Worm (Caenorhabditis elegans): Measurements from ENCODE around the gene K02D10.3.

- TF ChIP-seq fkh-10 (GFP tag; optimal IDR thresholded peaks at IDR 0.05), result no peak
- TF ChIP-seq nhr-12 (tag; optimal IDR thresholded peaks at IDR 0.05), result no peak
- no peak for TF ChIP-seq nhr-237 (tag; optimal IDR thresholded peaks at IDR 0.05)
- TF ChIP-seq nhr-19 (GFP tag; conservative IDR thresholded peaks at IDR 0.05), result no peak
- no peak for TF ChIP-seq sox-4 (tag; optimal IDR thresholded peaks at IDR 0.05)
- no peak for TF ChIP-seq aly-2 (tag; optimal IDR thresholded peaks at IDR 0.05)
- no peak for TF ChIP-seq mdl-1 (tag; optimal IDR thresholded peaks at IDR 0.05)
- TF ChIP-seq nhr-20 (tag; optimal IDR thresholded peaks at IDR 0.05), result no peak
- TF ChIP-seq elt-3 (tag; optimal IDR thresholded peaks at IDR 0.05), result no peak
- TF ChIP-seq ama-1 (optimal IDR thresholded peaks at IDR 0.05), result no peak
- no peak for TF ChIP-seq efl-3 (GFP tag; optimal IDR thresholded peaks at IDR 0.05)
- no peak for TF ChIP-seq unc-62 (GFP tag; optimal IDR thresholded peaks at IDR 0.05)
Observed at ce11 chrIII:8741955-8742354, 29.8 kb downstream of the K02D10.3 start.
